Worm (Caenorhabditis elegans) whole organism, L1 larva: ENCODE measurements around the gene clh-2.

Experiments used
- C04F5.9 ChIP-seq: sonication (generic microtip); optimal IDR thresholded peaks from 2 replicates; lab custom pipeline; 2016; ENCODE audit warnings: missing genetic modification characterization, missing compliant biosample characterization
- Y116A8C.19 ChIP-seq: sonication (generic microtip); optimal IDR thresholded peaks from 2 replicates; lab custom pipeline; 2016; ENCODE audit warnings: missing compliant biosample characterization, missing genetic modification characterization, borderline replicate concordance
- aly-2 ChIP-seq: fragments of 150-350 bp; optimal IDR thresholded peaks from 2 replicates; lab custom pipeline; 2014; ENCODE audit warnings: missing biosample characterization, missing genetic modification characterization
- blmp-1 ChIP-seq: fragments of 150-350 bp; optimal IDR thresholded peaks from 2 replicates; lab custom pipeline; 2014; ENCODE audit warnings: missing biosample characterization, missing genetic modification characterization
- dsc-1 ChIP-seq: sonication (generic microtip); optimal IDR thresholded peaks from 2 replicates; lab custom pipeline; 2016; ENCODE audit warnings: mild to moderate bottlenecking, missing genetic modification characterization, missing compliant biosample characterization
- efl-1 ChIP-seq, 4 experiments: fragments of 150-350 bp; optimal IDR thresholded peaks in 3 of 4; peaks in 1 of 4; 1 replicate in 1 of 4; 2 replicates in 3 of 4; lab custom pipeline; 2014; ENCODE audit warnings: missing biosample characterization in 2 of 4, missing genetic modification characterization in 2 of 4, missing genetic modification reagents in 2 of 4
- elt-3 ChIP-seq, 6 experiments: fragments of 150-350 bp in 1 of 6; sonication (generic microtip); optimal IDR thresholded peaks; 2 replicates each; lab custom pipeline; 2017 to 2018; ENCODE audit warnings: missing biosample characterization in 6 of 6, missing genetic modification characterization in 6 of 6, inconsistent platforms in 1 of 6
- ets-5 ChIP-seq: fragments of 200-800 bp; sonication (Bioruptor generic); IDR thresholded peaks from 2 replicates; pipeline ENCODE4 v1.3.6; 2022; ENCODE audit warnings: missing genetic modification characterization, missing compliant biosample characterization
- fkh-10 ChIP-seq: sonication (generic microtip); optimal IDR thresholded peaks from 2 replicates; lab custom pipeline; 2017; ENCODE audit warnings: missing biosample characterization, missing genetic modification reagents, missing genetic modification characterization
- fkh-4 ChIP-seq: sonication (generic microtip); optimal IDR thresholded peaks from 2 replicates; lab custom pipeline; 2016; ENCODE audit warnings: missing compliant biosample characterization, missing genetic modification characterization, borderline replicate concordance
- fkh-8 ChIP-seq: sonication (generic microtip); optimal IDR thresholded peaks from 2 replicates; lab custom pipeline; 2016; ENCODE audit warnings: mild to moderate bottlenecking, missing genetic modification characterization, missing compliant biosample characterization
- hpl-2 ChIP-seq: fragments of 150-350 bp; optimal IDR thresholded peaks from 2 replicates; lab custom pipeline; 2014; ENCODE audit warnings: missing biosample characterization, missing genetic modification reagents, missing genetic modification characterization
- irx-1 ChIP-seq: sonication (generic microtip); optimal IDR thresholded peaks from 2 replicates; lab custom pipeline; 2016; ENCODE audit warnings: missing genetic modification characterization, missing compliant biosample characterization
- isw-1 ChIP-seq: fragments of 200-800 bp; sonication (Bioruptor generic); IDR thresholded peaks from 2 replicates; pipeline ENCODE4 v1.3.6; 2022; ENCODE audit warnings: missing genetic modification characterization, missing compliant biosample characterization
- lin-14 ChIP-seq: fragments of 200-800 bp; sonication (Bioruptor generic); optimal IDR thresholded peaks from 2 replicates; lab custom pipeline; 2018; ENCODE audit warnings: mild to moderate bottlenecking, missing genetic modification characterization, moderate library complexity, missing compliant biosample characterization
- lin-15B ChIP-seq: fragments of 150-350 bp; sonication (generic microtip); optimal IDR thresholded peaks from 3 replicates; lab custom pipeline; 2014; ENCODE audit warnings: missing biosample characterization, missing genetic modification characterization
- lin-35 ChIP-seq, 2 experiments: fragments of 150-350 bp; optimal IDR thresholded peaks; 2 replicates each; lab custom pipeline; 2014; ENCODE audit warnings: missing biosample characterization in 2 of 2, missing genetic modification characterization in 2 of 2, missing genetic modification reagents in 2 of 2
- lsy-2 ChIP-seq, 2 experiments: fragments of 150-350 bp; optimal IDR thresholded peaks; 2 replicates each; lab custom pipeline; 2014; ENCODE audit warnings: missing biosample characterization in 2 of 2, missing genetic modification characterization in 2 of 2
- mdl-1 ChIP-seq, 2 experiments: fragments of 150-350 bp; optimal IDR thresholded peaks; 2 replicates each; lab custom pipeline; 2014 to 2017; ENCODE audit warnings: missing biosample characterization in 2 of 2, missing genetic modification characterization in 2 of 2, inconsistent platforms in 1 of 2
- mep-1 ChIP-seq: fragments of 150-350 bp; optimal IDR thresholded peaks from 2 replicates; lab custom pipeline; 2014; ENCODE audit warnings: missing biosample characterization, missing genetic modification characterization
- nhr-19 ChIP-seq: fragments of 200-800 bp; sonication (Bioruptor generic); conservative IDR thresholded peaks from 2 replicates; pipeline ENCODE4 v1.3.6; 2022; ENCODE audit warnings: missing genetic modification characterization, missing compliant biosample characterization
- nhr-47 ChIP-seq: sonication (generic microtip); optimal IDR thresholded peaks from 2 replicates; lab custom pipeline; 2016; ENCODE audit warnings: mild to moderate bottlenecking, missing genetic modification characterization, moderate library complexity, missing compliant biosample characterization
- nhr-71 ChIP-seq: sonication (generic microtip); optimal IDR thresholded peaks from 2 replicates; lab custom pipeline; 2016; ENCODE audit warnings: mild to moderate bottlenecking, missing genetic modification characterization, moderate library complexity, missing compliant biosample characterization
- nhr-84 ChIP-seq: sonication (generic microtip); optimal IDR thresholded peaks from 2 replicates; lab custom pipeline; 2017; ENCODE audit warnings: missing biosample characterization, missing genetic modification characterization
- nhr-85 ChIP-seq: sonication (generic microtip); peaks from one replicate; lab custom pipeline; 2016; ENCODE audit warnings: missing genetic modification characterization, inconsistent platforms, missing compliant biosample characterization
- nhr-90 ChIP-seq: sonication (generic microtip); optimal IDR thresholded peaks from 2 replicates; lab custom pipeline; 2016; ENCODE audit warnings: mild to moderate bottlenecking, missing genetic modification characterization, missing compliant biosample characterization; ENCODE audit not compliant: poor library complexity
- pqm-1 ChIP-seq: sonication (generic microtip); optimal IDR thresholded peaks from 3 replicates; lab custom pipeline; 2017; ENCODE audit warnings: missing biosample characterization, missing genetic modification characterization
- tbx-2 ChIP-seq: sonication (generic microtip); optimal IDR thresholded peaks from 2 replicates; lab custom pipeline; 2016; ENCODE audit warnings: missing genetic modification characterization, missing compliant biosample characterization
- unc-86 ChIP-seq: sonication (generic microtip); optimal IDR thresholded peaks from 2 replicates; lab custom pipeline; 2016; ENCODE audit warnings: missing genetic modification characterization, missing compliant biosample characterization
- unc-98 ChIP-seq: fragments of 200-800 bp; sonication (Bioruptor generic); IDR thresholded peaks from 2 replicates; pipeline ENCODE4 v1.3.6; 2022; ENCODE audit warnings: missing genetic modification characterization, missing compliant biosample characterization
- vab-15 ChIP-seq: sonication (generic microtip); optimal IDR thresholded peaks from 2 replicates; lab custom pipeline; 2017; ENCODE audit warnings: missing genotype, mild to moderate bottlenecking, missing genetic modification characterization, missing compliant biosample characterization
- xbp-1 ChIP-seq: sonication (generic microtip); optimal IDR thresholded peaks from 2 replicates; lab custom pipeline; 2016; ENCODE audit warnings: missing genetic modification characterization, missing compliant biosample characterization
- zag-1 ChIP-seq: fragments of 150-350 bp; optimal IDR thresholded peaks from 2 replicates; lab custom pipeline; 2014; ENCODE audit warnings: missing biosample characterization, missing genetic modification characterization
- zip-4 ChIP-seq: fragments of 200-800 bp; sonication (Bioruptor generic); optimal IDR thresholded peaks from 2 replicates; lab custom pipeline; 2018; ENCODE audit warnings: mild to moderate bottlenecking, missing genetic modification characterization, moderate library complexity, missing compliant biosample characterization

clh-2 gene

DNA sequence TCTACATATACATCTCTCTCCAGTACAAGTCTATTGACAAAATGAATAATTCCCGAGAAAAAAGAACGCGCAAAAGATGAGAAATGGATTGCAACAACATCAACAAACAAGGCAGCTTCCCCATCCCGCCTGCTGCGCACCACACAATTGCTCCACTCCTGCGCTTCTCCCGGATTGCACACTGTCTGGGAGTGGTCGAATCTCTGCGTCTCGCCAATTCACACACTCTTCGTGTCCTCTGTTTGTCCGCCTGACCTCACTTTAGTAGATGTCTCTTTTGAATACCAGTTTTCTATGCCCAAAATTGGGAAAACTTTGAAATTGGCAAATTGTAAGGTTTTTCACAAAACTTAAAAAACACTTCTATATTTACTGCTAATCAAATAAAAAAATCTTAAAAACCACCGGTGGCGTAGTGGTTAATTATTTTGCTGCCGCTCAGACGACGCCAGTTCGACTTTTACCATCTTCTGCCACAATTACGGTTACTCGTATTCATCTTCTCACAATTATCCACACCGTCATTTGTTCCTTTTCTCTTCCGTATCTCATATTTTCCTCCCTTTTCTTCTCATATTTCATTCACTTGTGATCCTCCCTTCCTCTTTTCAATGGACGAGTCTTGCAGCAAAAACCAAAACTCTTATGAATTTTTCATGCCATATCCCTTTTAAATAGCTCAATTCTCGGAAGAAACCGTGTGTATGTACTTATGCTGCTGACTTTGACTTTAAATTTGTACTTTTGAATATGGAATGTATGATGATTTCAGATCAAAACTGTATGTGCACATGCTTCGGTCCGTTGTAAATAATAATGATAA is 45.9 kb upstream of the clh-2 start, which contains the start of gene rsf-1 (continued):
- TF ChIP-seq hpl-2 (GFP tag; lab: Kevin White, UChicago) (no peak), tbx-2 (tag; lab: Kevin White, UChicago) (peak; percentile 15), lsy-2 (tag; optimal IDR thresholded peaks at IDR 0.05; lab: Kevin White, UChicago) (peak in 1 of 2 experiments; percentile 25)
- TF ChIP-seq, all 84 proteins: peak for 17

ce11 chrII:11307332-11307731 is 44.4 kb upstream of the clh-2 start:
- peak; percentile 29 for TF ChIP-seq lin-14 (GFP tag; lab: Kevin White, UChicago)
- TF ChIP-seq efl-1 (optimal IDR thresholded peaks at IDR 0.05; lab: Kevin White, UChicago): no peak
- TF ChIP-seq efl-1 (GFP tag; optimal IDR thresholded peaks at IDR 0.05 in 1 of 2; lab: Kevin White, UChicago): peak in 1 of 2 experiments; percentile 73
- peak in 1 of 6 experiments; percentile 39 for TF ChIP-seq elt-3 (tag; optimal IDR thresholded peaks at IDR 0.05; lab: Kevin White, UChicago)
- TF ChIP-seq blmp-1 (tag; lab: Kevin White, UChicago): peak; percentile 94
- no peak for TF ChIP-seq nhr-47 (tag; lab: Kevin White, UChicago)
- TF ChIP-seq pqm-1 (tag; lab: Kevin White, UChicago): no peak
- TF ChIP-seq mdl-1 (tag; optimal IDR thresholded peaks at IDR 0.05; lab: Kevin White, UChicago): peak in 1 of 2 experiments; percentile 10
- no peak for TF ChIP-seq zip-4 (GFP tag; lab: Kevin White, UChicago)
- TF ChIP-seq lin-35 (GFP tag; optimal IDR thresholded peaks at IDR 0.05; lab: Kevin White, UChicago): peak in 1 of 2 experiments; percentile 43
- TF ChIP-seq unc-86 (tag; lab: Kevin White, UChicago): no peak
- TF ChIP-seq nhr-85: peak; percentile 77

DNA sequence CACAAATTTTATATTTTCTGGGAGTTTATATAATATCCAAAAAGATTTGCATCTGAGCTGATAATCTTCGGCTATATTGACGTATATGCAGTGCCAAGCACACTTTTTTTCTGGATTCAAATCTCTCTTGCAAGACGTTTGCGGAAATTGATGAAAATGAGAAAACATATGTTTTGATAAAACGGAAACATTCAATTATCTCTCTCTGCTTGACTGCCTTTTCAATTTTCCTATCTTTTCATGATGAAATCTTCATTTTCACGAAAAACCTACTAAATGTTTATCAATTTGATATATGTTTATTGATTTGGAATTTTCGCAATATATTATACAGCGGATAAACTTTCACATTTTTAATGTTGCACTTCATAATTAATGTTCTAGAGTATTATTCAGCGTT is 43.7 kb upstream of the clh-2 start:
- TF ChIP-seq blmp-1 (tag; lab: Kevin White, UChicago) (peak; percentile 70), nhr-85 (peak; percentile 61), nhr-90 (tag; lab: Kevin White, UChicago) (no peak), lin-14 (GFP tag; lab: Kevin White, UChicago) (peak; percentile 34), dsc-1 (tag; lab: Kevin White, UChicago) (peak; percentile 44)

ce11 chrII:11312223-11312622 is 39.5 kb upstream of the clh-2 start, which contains the start of gene T24F1.7:
TSS of gene T24F1.7 (plus strand) at chrII:11312523.
- TF ChIP-seq C04F5.9 (tag; lab: Kevin White, UChicago) (no peak), irx-1 (tag; lab: Kevin White, UChicago) (no peak), zag-1 (no peak), vab-15 (tag; lab: Kevin White, UChicago) (no peak), pqm-1 (tag; lab: Kevin White, UChicago) (no peak), lin-15B (no peak), nhr-84 (tag; lab: Kevin White, UChicago) (no peak), mep-1 (tag; lab: Kevin White, UChicago) (no peak), nhr-85 (no peak), fkh-4 (no peak), ets-5 (GFP tag; lab: Robert Waterston, UW) (no peak), aly-2 (tag; lab: Kevin White, UChicago) (no peak), unc-98 (GFP tag; lab: Robert Waterston, UW) (no peak)

- TF ChIP-seq Y116A8C.19 (tag; lab: Kevin White, UChicago): no peak
- no peak for TF ChIP-seq fkh-4
- peak; percentile 44 for TF ChIP-seq fkh-8 (tag; lab: Kevin White, UChicago)
- TF ChIP-seq unc-86 (tag; lab: Kevin White, UChicago): no peak
- no peak for TF ChIP-seq nhr-19 (GFP tag; lab: Robert Waterston, UW)
- no peak for TF ChIP-seq isw-1
- TF ChIP-seq xbp-1 (tag; lab: Kevin White, UChicago): no peak
- no peak for TF ChIP-seq elt-3 (tag; optimal IDR thresholded peaks at IDR 0.05; lab: Kevin White, UChicago)
- TF ChIP-seq nhr-71 (tag; lab: Kevin White, UChicago): peak; percentile 40
- no peak for TF ChIP-seq fkh-10
- peak; percentile 21 for TF ChIP-seq lin-14 (GFP tag; lab: Kevin White, UChicago)
Observed at ce11 chrII:11314165-11314564, 37.5 kb upstream of the clh-2 start, which contains the start of gene T24F1.4. TSS of gene T24F1.4 (minus strand) at chrII:11314265.
